Fruit fly (Drosophila melanogaster) whole organism, embryonic: ENCODE data around the gene CG18563.

Experiments
- CG10274 ChIP-seq: fragments of 200-800 bp; sonication (Bioruptor generic); optimal IDR thresholded peaks from 3 replicates; lab custom pipeline; 2017; ENCODE audit warnings: missing biosample characterization, mild to moderate bottlenecking, missing genetic modification characterization
- CG10321 ChIP-seq: fragments of 200-800 bp; sonication (Bioruptor generic); IDR thresholded peaks from 2 replicates; pipeline ENCODE4 v1.3.6; 2022; ENCODE audit warnings: missing biosample characterization, missing genetic modification characterization
- CG11398 ChIP-seq: fragments of 200-800 bp; sonication (Bioruptor generic); optimal IDR thresholded peaks from 2 replicates; lab custom pipeline; 2016; ENCODE audit warnings: missing biosample characterization, missing genetic modification characterization
- CG11504 ChIP-seq: fragments of 200-800 bp; sonication (Bioruptor generic); optimal IDR thresholded peaks from 3 replicates; lab custom pipeline; 2019; ENCODE audit warnings: missing biosample characterization, mild to moderate bottlenecking, missing genetic modification characterization, moderate library complexity
- CG14014 ChIP-seq: fragments of 200-800 bp; sonication (Bioruptor generic); IDR thresholded peaks from 2 replicates; pipeline ENCODE4 v1.3.6; 2022; ENCODE audit warnings: missing biosample characterization, missing genetic modification characterization
- CG14860 ChIP-seq: fragments of 200-800 bp; sonication (Bioruptor generic); IDR thresholded peaks from 3 replicates; pipeline ENCODE4 v1.3.6; 2022; ENCODE audit warnings: missing biosample characterization, missing genetic modification characterization; ENCODE audit not compliant: partially characterized antibody
- CG17912 ChIP-seq: fragments of 200-800 bp; sonication (Bioruptor generic); optimal IDR thresholded peaks from 2 replicates; lab custom pipeline; 2018; ENCODE audit warnings: missing biosample characterization, mild to moderate bottlenecking, missing genetic modification characterization
- CG1792 ChIP-seq: fragments of 200-800 bp; sonication (Bioruptor generic); optimal IDR thresholded peaks from 2 replicates; lab custom pipeline; 2016; ENCODE audit warnings: missing biosample characterization, missing genetic modification characterization
- CG18011 ChIP-seq: fragments of 200-800 bp; sonication (Bioruptor generic); optimal IDR thresholded peaks from 2 replicates; lab custom pipeline; 2017; ENCODE audit warnings: missing biosample characterization, missing genetic modification characterization, mild to moderate bottlenecking, moderate library complexity, missing genotype
- CG2875 ChIP-seq: fragments of 200-800 bp; sonication (Bioruptor generic); optimal IDR thresholded peaks from 2 replicates; lab custom pipeline; 2017; ENCODE audit warnings: missing biosample characterization, mild to moderate bottlenecking, missing genetic modification characterization, missing genetic modification reagents
- CG32772 ChIP-seq: fragments of 200-800 bp; sonication (Bioruptor generic); IDR thresholded peaks from 2 replicates; pipeline ENCODE4 v1.3.6; 2022; ENCODE audit warnings: missing biosample characterization, missing genetic modification characterization
- CG4404 ChIP-seq: fragments of 200-800 bp; sonication (Bioruptor generic); IDR thresholded peaks from 2 replicates; pipeline ENCODE4 v1.3.6; 2022; ENCODE audit warnings: missing biosample characterization, missing genetic modification characterization
- CG5953 ChIP-seq: fragments of 200-800 bp; sonication (Bioruptor generic); IDR thresholded peaks from 2 replicates; pipeline ENCODE4 v1.3.6; 2022; ENCODE audit warnings: missing biosample characterization, missing genetic modification characterization
- CG7963 ChIP-seq: fragments of 200-800 bp; sonication (Bioruptor generic); IDR thresholded peaks from 3 replicates; pipeline ENCODE4 v1.3.6; 2022; ENCODE audit warnings: missing biosample characterization, missing genetic modification characterization; ENCODE audit not compliant: partially characterized antibody
- Dll ChIP-seq: fragments of 200-800 bp; sonication (Bioruptor generic); IDR thresholded peaks from 4 replicates; pipeline ENCODE4 v1.3.6; 2022; ENCODE audit warnings: missing biosample characterization, missing genetic modification characterization; ENCODE audit not compliant: partially characterized antibody
- HHEX ChIP-seq: fragments of 200-800 bp; sonication (Bioruptor generic); optimal IDR thresholded peaks from 3 replicates; lab custom pipeline; 2017; ENCODE audit warnings: missing biosample characterization, mild to moderate bottlenecking, missing genetic modification characterization, missing genetic modification reagents
- Hr3 ChIP-seq: fragments of 200-800 bp; sonication (Bioruptor generic); optimal IDR thresholded peaks from 3 replicates; lab custom pipeline; 2016; ENCODE audit warnings: missing biosample characterization, missing genetic modification characterization
- Jarid2 ChIP-seq: fragments of 200-800 bp; sonication (Bioruptor generic); optimal IDR thresholded peaks from 3 replicates; lab custom pipeline; 2017; ENCODE audit warnings: mild to moderate bottlenecking, missing biosample characterization, missing genetic modification reagents, missing genetic modification characterization
- Meics ChIP-seq: fragments of 200-800 bp; sonication (Bioruptor generic); optimal IDR thresholded peaks from 2 replicates; lab custom pipeline; 2017; ENCODE audit warnings: missing biosample characterization, mild to moderate bottlenecking, missing genetic modification characterization
- Myb ChIP-seq: fragments of 200-800 bp; sonication (Bioruptor generic); optimal IDR thresholded peaks from 2 replicates; lab custom pipeline; 2016; ENCODE audit warnings: missing biosample characterization, missing genetic modification characterization
- Neu2 ChIP-seq: fragments of 200-800 bp; sonication (Bioruptor generic); optimal IDR thresholded peaks from 3 replicates; lab custom pipeline; 2016; ENCODE audit warnings: missing biosample characterization, missing genetic modification characterization, borderline replicate concordance
- Nf-YA ChIP-seq: fragments of 200-800 bp; sonication (Bioruptor generic); IDR thresholded peaks from 2 replicates; pipeline ENCODE4 v1.3.6; 2022; ENCODE audit warnings: missing biosample characterization, missing genetic modification characterization
- NfI ChIP-seq: fragments of 200-800 bp; sonication (Bioruptor generic); optimal IDR thresholded peaks from 3 replicates; lab custom pipeline; 2018; ENCODE audit warnings: missing biosample characterization, mild to moderate bottlenecking, missing genetic modification characterization, moderate library complexity
- Poxn ChIP-seq: fragments of 200-800 bp; sonication (Bioruptor generic); IDR thresholded peaks from 2 replicates; pipeline ENCODE4 v1.3.6; 2022; ENCODE audit warnings: missing biosample characterization, missing genetic modification characterization
- Ssrp ChIP-seq: fragments of 200-800 bp; sonication (Bioruptor generic); optimal IDR thresholded peaks from 2 replicates; lab custom pipeline; 2018; ENCODE audit warnings: missing biosample characterization, mild to moderate bottlenecking, missing genetic modification characterization, moderate library complexity
- Vsx1 ChIP-seq: fragments of 200-800 bp; sonication (Bioruptor generic); optimal IDR thresholded peaks from 2 replicates; lab custom pipeline; 2017; ENCODE audit warnings: missing biosample characterization, mild to moderate bottlenecking, missing genetic modification characterization, missing genetic modification reagents
- bowl ChIP-seq: fragments of 200-800 bp; sonication (Bioruptor generic); IDR thresholded peaks from 2 replicates; pipeline ENCODE4 v1.3.6; 2022; ENCODE audit warnings: missing biosample characterization, missing genetic modification characterization
- cato ChIP-seq: fragments of 200-800 bp; sonication (Bioruptor generic); optimal IDR thresholded peaks from 2 replicates; lab custom pipeline; 2016; ENCODE audit warnings: missing biosample characterization, missing genetic modification characterization, borderline replicate concordance
- caup ChIP-seq: fragments of 200-800 bp; sonication (Bioruptor generic); optimal IDR thresholded peaks from 3 replicates; lab custom pipeline; 2017; ENCODE audit warnings: missing biosample characterization, mild to moderate bottlenecking, missing genetic modification characterization, moderate library complexity; ENCODE audit not compliant: severe bottlenecking
- chm ChIP-seq: fragments of 200-800 bp; sonication (Bioruptor generic); IDR thresholded peaks from 2 replicates; pipeline ENCODE4 v1.3.6; 2022; ENCODE audit warnings: missing biosample characterization, missing genetic modification characterization
- dimm ChIP-seq: fragments of 200-800 bp; sonication (Bioruptor generic); IDR thresholded peaks from 2 replicates; pipeline ENCODE4 v1.3.6; 2022; ENCODE audit warnings: missing biosample characterization, missing genetic modification characterization
- ems ChIP-seq: fragments of 200-800 bp; sonication (Bioruptor generic); optimal IDR thresholded peaks from 3 replicates; lab custom pipeline; 2016; ENCODE audit warnings: missing biosample characterization, missing genetic modification characterization
- ewg ChIP-seq: fragments of 200-800 bp; sonication (Bioruptor generic); optimal IDR thresholded peaks from 3 replicates; lab custom pipeline; 2017; ENCODE audit warnings: mild to moderate bottlenecking, missing biosample characterization, missing genetic modification reagents, missing genetic modification characterization
- gsb ChIP-seq: fragments of 200-800 bp; sonication (Bioruptor generic); IDR thresholded peaks from 2 replicates; pipeline ENCODE4 v1.3.6; 2022; ENCODE audit warnings: missing biosample characterization, missing genetic modification characterization
- gt ChIP-seq: fragments of 200-800 bp; sonication (Bioruptor generic); IDR thresholded peaks from 2 replicates; pipeline ENCODE4 v1.3.6; 2022; ENCODE audit warnings: missing biosample characterization, missing genetic modification characterization
- hbn ChIP-seq: fragments of 200-800 bp; sonication (Bioruptor generic); IDR thresholded peaks from 2 replicates; pipeline ENCODE4 v1.3.6; 2022; ENCODE audit warnings: missing biosample characterization, missing genetic modification characterization; ENCODE audit not compliant: partially characterized antibody
- insv ChIP-seq, 2 experiments: fragments of 200-800 bp; sonication (Bioruptor generic); optimal IDR thresholded peaks; 3 replicates each; lab custom pipeline; 2016 to 2018; ENCODE audit warnings: missing biosample characterization in 2 of 2, missing genetic modification characterization in 2 of 2
- jumu ChIP-seq: fragments of 200-800 bp; sonication (Bioruptor generic); optimal IDR thresholded peaks from 3 replicates; lab custom pipeline; 2016; ENCODE audit warnings: missing biosample characterization, missing genetic modification characterization
- klu ChIP-seq: fragments of 200-800 bp; sonication (Bioruptor generic); IDR thresholded peaks from 2 replicates; pipeline ENCODE4 v1.3.6; 2022; ENCODE audit warnings: missing biosample characterization, missing genetic modification characterization
- lab ChIP-seq: fragments of 200-800 bp; sonication (Bioruptor generic); optimal IDR thresholded peaks from 3 replicates; lab custom pipeline; 2017; ENCODE audit warnings: missing biosample characterization, missing genetic modification characterization, mild to moderate bottlenecking, moderate library complexity, missing genetic modification reagents
- mam ChIP-seq: fragments of 200-800 bp; sonication (Bioruptor generic); optimal IDR thresholded peaks from 3 replicates; lab custom pipeline; 2016; ENCODE audit warnings: missing biosample characterization, missing genetic modification characterization
- mirr ChIP-seq: fragments of 200-800 bp; sonication (Bioruptor generic); optimal IDR thresholded peaks from 3 replicates; lab custom pipeline; 2018; ENCODE audit warnings: missing biosample characterization, mild to moderate bottlenecking, missing genetic modification characterization
- nerfin-1 ChIP-seq: fragments of 200-800 bp; sonication (Bioruptor generic); optimal IDR thresholded peaks from 3 replicates; lab custom pipeline; 2019; ENCODE audit warnings: missing biosample characterization, mild to moderate bottlenecking, missing genetic modification characterization, moderate library complexity
- sc ChIP-seq, 3 experiments: fragments of >200 bp in 2 of 3; fragments of 200-800 bp in 1 of 3; sonication (Bioruptor generic) in 1 of 3; optimal IDR thresholded peaks; 2 replicates in 2 of 3; 3 replicates in 1 of 3; lab custom pipeline; 2017; ENCODE audit warnings: mild to moderate bottlenecking in 1 of 3, missing biosample characterization in 1 of 3, missing genetic modification characterization in 1 of 3, missing genetic modification reagents in 1 of 3
- sens-2 ChIP-seq: fragments of 200-800 bp; sonication (Bioruptor generic); IDR thresholded peaks from 2 replicates; pipeline ENCODE4 v1.3.6; 2022; ENCODE audit warnings: missing biosample characterization, missing genetic modification characterization
- stc ChIP-seq: fragments of 200-800 bp; sonication (Bioruptor generic); IDR thresholded peaks from 2 replicates; pipeline ENCODE4 v1.3.6; 2022; ENCODE audit warnings: missing biosample characterization, missing genetic modification characterization
- tap ChIP-seq: fragments of 200-800 bp; optimal IDR thresholded peaks from 3 replicates; lab custom pipeline; 2019; ENCODE audit warnings: missing biosample characterization, mild to moderate bottlenecking, missing genetic modification characterization, moderate library complexity
- tna ChIP-seq: fragments of 200-800 bp; sonication (Bioruptor generic); IDR thresholded peaks from 2 replicates; pipeline ENCODE4 v1.3.6; 2022; ENCODE audit warnings: missing biosample characterization, missing genetic modification characterization; ENCODE audit not compliant: partially characterized antibody
- toy ChIP-seq: fragments of 200-800 bp; sonication (Bioruptor generic); IDR thresholded peaks from 2 replicates; pipeline ENCODE4 v1.3.6; 2022; ENCODE audit warnings: missing biosample characterization, missing genetic modification characterization
- yki ChIP-seq: fragments of >200 bp; optimal IDR thresholded peaks from 3 replicates; lab custom pipeline; 2018

The CG18563 gene

DNA sequence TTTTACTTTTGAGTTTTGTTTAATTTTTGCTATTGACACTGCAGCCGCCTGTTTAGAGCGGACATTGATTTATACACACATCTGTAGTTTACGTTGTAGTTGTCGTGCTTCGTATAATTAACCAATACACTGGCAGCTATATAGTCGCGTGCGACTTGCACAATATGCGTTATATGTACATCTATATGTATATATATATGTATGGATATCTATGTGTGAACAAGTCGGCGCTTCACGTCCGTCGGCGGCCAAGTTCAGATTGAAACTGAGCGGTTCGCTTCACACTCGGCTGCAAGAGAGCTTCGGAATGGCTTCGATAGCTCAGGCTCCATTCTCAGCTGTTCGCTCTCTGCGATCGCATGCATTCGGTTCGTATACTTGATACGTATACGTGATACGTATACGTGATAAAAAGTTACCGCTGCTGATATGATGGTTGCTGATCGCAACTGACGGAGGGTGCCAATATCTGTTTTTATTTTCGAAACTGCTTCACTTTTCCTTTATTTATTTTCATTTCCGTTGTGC, 29.9 kb downstream of the CG18563 start (continued):
- no peak for TF ChIP-seq mam
- no peak for TF ChIP-seq NfI (GFP tag; lab: Kevin White, UChicago)
- TF ChIP-seq CG10321 (GFP tag; lab: Robert Waterston, UW): no peak
- peak; percentile 22 for TF ChIP-seq CG11504 (tag; lab: Kevin White, UChicago)
- TF ChIP-seq Dll (GFP tag; lab: Robert Waterston, UW): 0 out of 4 replicates have a peak, but pooled peaks have one; percentile 31
- no peak for TF ChIP-seq CG10274 (GFP tag; lab: Kevin White, UChicago)
- no peak for TF ChIP-seq Myb (GFP tag; lab: Kevin White, UChicago)
- TF ChIP-seq CG14860 (GFP tag; lab: Robert Waterston, UW): no peak
- peak; percentile 90 for TF ChIP-seq Jarid2 (GFP tag; lab: Kevin White, UChicago)
- TF ChIP-seq sens-2: no peak
- no peak; the same call in 1 of the 2 replicates for TF ChIP-seq chm (GFP tag; lab: Robert Waterston, UW)
- no peak for TF ChIP-seq CG1792 (GFP tag; lab: Kevin White, UChicago)
- no peak for TF ChIP-seq sc (optimal IDR thresholded peaks at IDR 0.05; lab: Kevin White, UChicago)
- TF ChIP-seq sc (GFP tag; optimal IDR thresholded peaks at IDR 0.05; lab: Kevin White, UChicago): no peak
- peak; percentile 18 for TF ChIP-seq HHEX (GFP tag; lab: Kevin White, UChicago)
- TF ChIP-seq nerfin-1 (tag; lab: Kevin White, UChicago): no peak
- no peak for TF ChIP-seq Ssrp
- no peak for TF ChIP-seq jumu
- TF ChIP-seq Meics (GFP tag; lab: Kevin White, UChicago): peak; percentile 10
- TF ChIP-seq cato: no peak
- TF ChIP-seq Hr3: no peak
- peak; percentile 32 for TF ChIP-seq CG2875
- peak; percentile 42; the same call in 1 of the 2 replicates for TF ChIP-seq CG14014
- TF ChIP-seq CG11398 (GFP tag; lab: Kevin White, UChicago): no peak
- no peak for TF ChIP-seq gt (GFP tag; lab: Robert Waterston, UW)
- TF ChIP-seq CG32772 (GFP tag; lab: Robert Waterston, UW): no peak
- TF ChIP-seq ems (GFP tag; lab: Kevin White, UChicago): no peak
- TF ChIP-seq CG18011 (GFP tag; lab: Kevin White, UChicago): no peak
- TF ChIP-seq CG5953 (GFP tag; lab: Robert Waterston, UW): no peak
- TF ChIP-seq dimm (GFP tag; lab: Robert Waterston, UW): no peak
- TF ChIP-seq yki (lab: Kevin White, UChicago): no peak
- no peak for TF ChIP-seq tna (GFP tag; lab: Robert Waterston, UW)
- TF ChIP-seq Vsx1 (GFP tag; lab: Kevin White, UChicago): peak; percentile 37
- no peak for TF ChIP-seq CG17912 (GFP tag; lab: Kevin White, UChicago)
- TF ChIP-seq Neu2: no peak
- peak; percentile 35 for TF ChIP-seq lab (GFP tag; lab: Kevin White, UChicago)
- TF ChIP-seq CG7963 (GFP tag; lab: Robert Waterston, UW): no peak
- peak; percentile 18 for TF ChIP-seq mirr (GFP tag; lab: Kevin White, UChicago)
- TF ChIP-seq hbn: no peak
- peak; percentile 36 for TF ChIP-seq caup
- TF ChIP-seq toy (GFP tag; lab: Robert Waterston, UW): no peak
- TF ChIP-seq klu: no peak
- no peak for TF ChIP-seq ewg (GFP tag; lab: Kevin White, UChicago)
- no peak for TF ChIP-seq tap (tag; lab: Kevin White, UChicago)
- no peak for TF ChIP-seq Nf-YA (GFP tag; lab: Robert Waterston, UW)
- TF ChIP-seq insv (GFP tag; optimal IDR thresholded peaks at IDR 0.05; lab: Kevin White, UChicago): no peak
- TF ChIP-seq bowl (GFP tag; lab: Robert Waterston, UW): no peak
- no peak for TF ChIP-seq gsb
- no peak for TF ChIP-seq stc (GFP tag; lab: Robert Waterston, UW)
- no peak for TF ChIP-seq Poxn (GFP tag; lab: Robert Waterston, UW)
- no peak for TF ChIP-seq CG4404 (GFP tag; lab: Robert Waterston, UW)
